Worm (Caenorhabditis elegans) whole organism, mixed stage, embryonic: ENCODE data around the gene R01H10.4.

ENCODE experiments used
- blmp-1 ChIP-seq: fragments of 150-350 bp; optimal IDR thresholded peaks from 2 replicates; lab custom pipeline; 2014; ENCODE audit warnings: missing biosample characterization, missing genetic modification characterization
- ceh-83 ChIP-seq: fragments of 200-800 bp; sonication (Bioruptor generic); optimal IDR thresholded peaks from 2 replicates; lab custom pipeline; 2018; ENCODE audit warnings: mild to moderate bottlenecking, missing genetic modification characterization, missing compliant biosample characterization
- elt-3 ChIP-seq: fragments of 150-350 bp; optimal IDR thresholded peaks from 2 replicates; lab custom pipeline; 2014; ENCODE audit warnings: missing biosample characterization, missing genetic modification characterization
- lin-13 ChIP-seq: fragments of 150-350 bp; optimal IDR thresholded peaks from 2 replicates; lab custom pipeline; 2014; ENCODE audit warnings: missing biosample characterization, missing genetic modification characterization
- nhr-12 ChIP-seq: fragments of 150-350 bp; optimal IDR thresholded peaks from 2 replicates; lab custom pipeline; 2014; ENCODE audit warnings: missing biosample characterization, missing genetic modification characterization
- snpc-4 ChIP-seq: fragments of 150-350 bp; optimal IDR thresholded peaks from 2 replicates; lab custom pipeline; 2014; ENCODE audit warnings: missing biosample characterization, missing genetic modification characterization
- sptf-1 ChIP-seq: sonication (generic microtip); optimal IDR thresholded peaks from 2 replicates; lab custom pipeline; 2017; ENCODE audit warnings: mild to moderate bottlenecking, missing genetic modification characterization, moderate library complexity, missing compliant biosample characterization

- TF ChIP-seq ceh-83 (GFP tag; lab: Kevin White, UChicago) (no peak), snpc-4 (tag; lab: Kevin White, UChicago) (no peak), sptf-1 (tag; lab: Kevin White, UChicago) (no peak), nhr-12 (no peak), lin-13 (tag; lab: Kevin White, UChicago) (no peak), elt-3 (tag; lab: Kevin White, UChicago) (no peak), blmp-1 (tag; lab: Kevin White, UChicago) (no peak)
These were observed 35.2 kb downstream of the R01H10.4 start for ce11 chrIII:10289790-10290189.
